Fruit fly (Drosophila melanogaster): ENCODE results near the gene ND-B22.

- TF ChIP-seq CG31627 (GFP tag; optimal IDR thresholded peaks at IDR 0.05) (no peak), lz (GFP tag; optimal IDR thresholded peaks at IDR 0.05) (no peak), esn (GFP tag; optimal IDR thresholded peaks at IDR 0.05) (no peak), CG6854 (GFP tag; optimal IDR thresholded peaks at IDR 0.05) (no peak), CG3032 (tag; optimal IDR thresholded peaks at IDR 0.05) (no peak), Sox102F (GFP tag; optimal IDR thresholded peaks at IDR 0.05) (no peak), cyc (GFP tag; optimal IDR thresholded peaks at IDR 0.05) (no peak), achi (GFP tag; optimal IDR thresholded peaks at IDR 0.05) (no peak), Smox (GFP tag; optimal IDR thresholded peaks at IDR 0.05) (no peak), Gug (GFP tag; IDR thresholded peaks at IDR 0.05) (no peak), fd59A (GFP tag; optimal IDR thresholded peaks at IDR 0.05) (no peak), CG11902 (GFP tag; optimal IDR thresholded peaks at IDR 0.05) (no peak)
These were observed 5.2 kb upstream of the ND-B22 start for dm6 chr2L:13376086-13376485.
